Fruit fly (Drosophila melanogaster): ENCODE data around the gene MFS10.

MFS10 gene

DNA sequence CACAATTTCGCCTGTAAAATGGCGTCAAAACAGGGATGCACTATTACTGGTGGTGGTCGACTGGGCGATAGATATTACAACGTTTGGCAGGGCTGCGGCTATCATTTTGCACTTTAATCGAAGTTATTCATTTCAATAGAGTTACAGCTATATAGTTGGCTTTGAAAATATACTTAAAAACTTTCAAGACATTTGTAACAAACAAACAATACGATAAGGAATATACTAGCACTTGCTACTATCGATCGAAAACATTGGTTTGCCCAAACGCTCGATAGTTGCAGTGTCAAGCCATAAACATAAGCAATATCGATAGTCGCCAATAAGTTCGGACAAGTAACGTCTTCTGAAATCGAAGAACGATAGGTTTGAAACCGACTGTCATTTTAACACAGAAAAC, 30.7 kb downstream of the MFS10 start, which contains the start of the genes Bap60 and CG12096 (continued):
- TF ChIP-seq NC2α (GFP tag; optimal IDR thresholded peaks at IDR 0.05): no peak
- peak; percentile 24 for TF ChIP-seq CG5245 (GFP tag; optimal IDR thresholded peaks at IDR 0.05)
- TF ChIP-seq cas (GFP tag; IDR thresholded peaks at IDR 0.05): peak; percentile 39; the same call in 1 of the 2 replicates
- no peak for TF ChIP-seq Lpt (GFP tag; optimal IDR thresholded peaks at IDR 0.05)
- peak; percentile 11 for TF ChIP-seq Sry-β (GFP tag; optimal IDR thresholded peaks at IDR 0.05)
- TF ChIP-seq Adf1 (GFP tag; IDR thresholded peaks at IDR 0.05): 0 out of 2 replicates have a peak, but pooled peaks have one; percentile 15
- peak; percentile 82 for TF ChIP-seq CG13775 (GFP tag; optimal IDR thresholded peaks at IDR 0.05)
- TF ChIP-seq Jarid2 (GFP tag; optimal IDR thresholded peaks at IDR 0.05): peak; percentile 9
- no peak for TF ChIP-seq Oaz (GFP tag; IDR thresholded peaks at IDR 0.05)
- TF ChIP-seq pita (GFP tag; optimal IDR thresholded peaks at IDR 0.05): no peak
- TF ChIP-seq ato (GFP tag; IDR thresholded peaks at IDR 0.05; ENCODE audit: partially characterized antibody): 0 out of 2 replicates have a peak, but pooled peaks have one; percentile 64
- TF ChIP-seq pnt (GFP tag; optimal IDR thresholded peaks at IDR 0.05): peak; percentile 65
- no peak for TF ChIP-seq CG12071 (GFP tag; optimal IDR thresholded peaks at IDR 0.05)
- TF ChIP-seq pan (optimal IDR thresholded peaks at IDR 0.05): no peak
- peak in 1 of 2 experiments; percentile 37 for TF ChIP-seq pan (GFP tag; optimal IDR thresholded peaks at IDR 0.05 in 1 of 2, IDR thresholded peaks at IDR 0.05 in 1 of 2)
- peak; percentile 57 for TF ChIP-seq disco-r (GFP tag; optimal IDR thresholded peaks at IDR 0.05)
- TF ChIP-seq her (GFP tag; optimal IDR thresholded peaks at IDR 0.05): peak; percentile 66
- TF ChIP-seq Fer2 (tag; optimal IDR thresholded peaks at IDR 0.05): peak; percentile 64
- TF ChIP-seq Spps (tag; optimal IDR thresholded peaks at IDR 0.05): peak; percentile 23
- peak; percentile 66 for TF ChIP-seq Dref (GFP tag; IDR thresholded peaks at IDR 0.05)
- TF ChIP-seq CG10462 (GFP tag; optimal IDR thresholded peaks at IDR 0.05): peak; percentile 16
- peak; percentile 67 for TF ChIP-seq CG1792 (GFP tag; optimal IDR thresholded peaks at IDR 0.05)
- no peak for TF ChIP-seq CG31388 (GFP tag; optimal IDR thresholded peaks at IDR 0.05)
- TF ChIP-seq CG4617 (GFP tag; optimal IDR thresholded peaks at IDR 0.05; ENCODE audit: borderline replicate concordance): peak; percentile 68
- TF ChIP-seq NFAT (GFP tag; IDR thresholded peaks at IDR 0.05): peak; percentile 49
- peak; percentile 56 for TF ChIP-seq caup (GFP tag; optimal IDR thresholded peaks at IDR 0.05; ENCODE audit: severe bottlenecking)
- no peak for TF ChIP-seq CG11696 (GFP tag; IDR thresholded peaks at IDR 0.05)
- no peak for TF ChIP-seq Lim3 (GFP tag; IDR thresholded peaks at IDR 0.05)
- peak; percentile 72 for TF ChIP-seq Dad (GFP tag; optimal IDR thresholded peaks at IDR 0.05)
- peak; percentile 43 for TF ChIP-seq gfzf (GFP tag; optimal IDR thresholded peaks at IDR 0.05)
- TF ChIP-seq hb (GFP tag; IDR thresholded peaks at IDR 0.05; ENCODE audit: partially characterized antibody): peak; percentile 87
- TF ChIP-seq CG12391 (tag; optimal IDR thresholded peaks at IDR 0.05): peak; percentile 86
- no peak for TF ChIP-seq CG8478 (optimal IDR thresholded peaks at IDR 0.05)
- TF ChIP-seq stwl (tag; optimal IDR thresholded peaks at IDR 0.05): peak; percentile 84
- peak; percentile 86 for TF ChIP-seq CG1603 (tag; optimal IDR thresholded peaks at IDR 0.05)
- peak; percentile 69 for TF ChIP-seq dmrt11E (tag; optimal IDR thresholded peaks at IDR 0.05)
- peak; percentile 76; the same call in 2 of the 3 replicates for TF ChIP-seq Opbp (GFP tag; IDR thresholded peaks at IDR 0.05; ENCODE audit: partially characterized antibody)
- TF ChIP-seq Abd-B (GFP tag; optimal IDR thresholded peaks at IDR 0.05): peak; percentile 91
- no peak for TF ChIP-seq CG6175 (GFP tag; IDR thresholded peaks at IDR 0.05)
- no peak for TF ChIP-seq Nf-YA (GFP tag; IDR thresholded peaks at IDR 0.05)
- TF ChIP-seq da (GFP tag; optimal IDR thresholded peaks at IDR 0.05): peak; percentile 52
- TF ChIP-seq Nf-YB (GFP tag; optimal IDR thresholded peaks at IDR 0.05): peak; percentile 45
- TF ChIP-seq CG7745 (tag; optimal IDR thresholded peaks at IDR 0.05): no peak
- TF ChIP-seq CG11504 (tag; optimal IDR thresholded peaks at IDR 0.05): no peak
- no peak for TF ChIP-seq CG15011 (GFP tag; optimal IDR thresholded peaks at IDR 0.05)
- TF ChIP-seq CG7271 (tag; optimal IDR thresholded peaks at IDR 0.05): no peak
- TF ChIP-seq CG1647 (GFP tag; optimal IDR thresholded peaks at IDR 0.05): peak; percentile 67
- TF ChIP-seq Pdp1 (GFP tag; optimal IDR thresholded peaks at IDR 0.05): peak in 1 of 2 experiments; percentile 82
- peak; percentile 87 for TF ChIP-seq Side (GFP tag; optimal IDR thresholded peaks at IDR 0.05)
- TF ChIP-seq CG12659 (GFP tag; optimal IDR thresholded peaks at IDR 0.05): peak; percentile 88
- peak; percentile 48 for TF ChIP-seq slp2 (GFP tag; optimal IDR thresholded peaks at IDR 0.05)

Measured in whole organism, embryonic.